Fruit fly (Drosophila melanogaster) Kc167 (cell line): ENCODE results near the gene CG5281.

ENCODE experiments used
- Myc ChIP-seq: fragments of >200 bp; optimal IDR thresholded peaks from 2 replicates; lab custom pipeline; 2017; ENCODE audit warnings: missing external identifiers
- Sin3A ChIP-seq: fragments of >200 bp; optimal IDR thresholded peaks from 2 replicates; lab custom pipeline; 2018; ENCODE audit warnings: missing external identifiers
- h ChIP-seq: fragments of >200 bp; optimal IDR thresholded peaks from 3 replicates; lab custom pipeline; 2018; ENCODE audit warnings: missing external identifiers
- insv ChIP-seq: fragments of >200 bp; optimal IDR thresholded peaks from 3 replicates; lab custom pipeline; 2018; ENCODE audit warnings: missing external identifiers
- psq ChIP-seq: fragments of >200 bp; optimal IDR thresholded peaks from 2 replicates; lab custom pipeline; 2017; ENCODE audit warnings: missing external identifiers
- ttk ChIP-seq: sonication (Bioruptor generic); optimal IDR thresholded peaks from 2 replicates; lab custom pipeline; 2017; ENCODE audit warnings: missing external identifiers

DNA sequence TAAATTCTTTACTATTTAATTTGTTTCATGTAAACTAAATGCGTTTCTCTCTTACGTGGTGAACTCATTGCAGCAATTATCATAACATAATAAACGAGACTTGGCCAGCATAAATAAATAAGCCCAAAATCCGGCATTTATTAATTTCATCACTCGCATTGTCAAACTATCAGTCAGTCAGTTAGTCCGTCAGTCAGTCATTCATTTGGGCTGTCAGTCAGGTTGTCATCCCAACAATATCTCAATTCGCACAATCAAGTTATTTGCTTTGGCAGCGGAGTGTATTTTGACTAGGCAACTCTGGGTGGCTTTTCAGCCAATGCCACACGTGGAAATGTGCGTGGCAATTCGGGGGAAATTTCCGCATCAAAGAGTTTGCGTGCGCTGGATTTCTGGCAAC, 32.2 kb downstream of the CG5281 start:
- TF ChIP-seq Sin3A (lab: Kevin White, UChicago) (no peak), h (lab: Kevin White, UChicago) (no peak), psq (lab: Kevin White, UChicago) (no peak), ttk (lab: Kevin White, UChicago) (no peak), Myc (lab: Kevin White, UChicago) (no peak), insv (lab: Kevin White, UChicago) (no peak)
